Worm (Caenorhabditis elegans) whole organism, L4 larva: ENCODE data around the gene mics-1.

Experiments
- F10B5.3 ChIP-seq: sonication (generic microtip); optimal IDR thresholded peaks from 2 replicates; lab custom pipeline; 2016; ENCODE audit warnings: mild to moderate bottlenecking, missing genetic modification characterization, missing compliant biosample characterization
- F26F4.8 ChIP-seq: fragments of 200-800 bp; sonication (Bioruptor generic); conservative IDR thresholded peaks from 2 replicates; pipeline ENCODE4 v1.3.6; 2022; ENCODE audit warnings: missing genetic modification characterization, missing compliant biosample characterization
- R02D3.7 ChIP-seq: fragments of 150-350 bp; sonication (generic microtip); optimal IDR thresholded peaks from 3 replicates; lab custom pipeline; 2014; ENCODE audit warnings: missing biosample characterization, missing genetic modification characterization
- T20F7.1 ChIP-seq: fragments of 200-800 bp; sonication (Bioruptor generic); optimal IDR thresholded peaks from 2 replicates; lab custom pipeline; 2018; ENCODE audit warnings: mild to moderate bottlenecking, missing genetic modification characterization, missing compliant biosample characterization
- Y75B8A.6 ChIP-seq: fragments of 200-800 bp; sonication (Bioruptor generic); IDR thresholded peaks from 2 replicates; pipeline ENCODE4 v1.3.6; 2022; ENCODE audit warnings: missing genetic modification reagents, missing genetic modification characterization, missing compliant biosample characterization
- aha-1 ChIP-seq: fragments of 150-350 bp; peaks from one replicate; lab custom pipeline; 2014; ENCODE audit warnings: missing biosample characterization, missing genetic modification characterization
- aly-2 ChIP-seq: sonication (generic microtip); optimal IDR thresholded peaks from 2 replicates; lab custom pipeline; 2018; ENCODE audit warnings: missing biosample characterization, missing genetic modification characterization
- ceh-32 ChIP-seq: sonication (generic microtip); optimal IDR thresholded peaks from 2 replicates; lab custom pipeline; 2016; ENCODE audit warnings: mild to moderate bottlenecking, missing genetic modification characterization, missing compliant biosample characterization; ENCODE audit not compliant: poor library complexity
- ctbp-1 ChIP-seq: fragments of 200-800 bp; sonication (Bioruptor generic); IDR thresholded peaks from 2 replicates; pipeline ENCODE4 v1.3.6; 2022; ENCODE audit warnings: missing genetic modification reagents, missing genetic modification characterization, missing compliant biosample characterization
- dmd-6 ChIP-seq: fragments of 200-800 bp; sonication (Bioruptor generic); IDR thresholded peaks from 2 replicates; pipeline ENCODE4 v1.3.6; 2022; ENCODE audit warnings: missing genetic modification reagents, missing genetic modification characterization, missing compliant biosample characterization
- egl-27 ChIP-seq: sonication (generic microtip); optimal IDR thresholded peaks from 3 replicates; lab custom pipeline; 2017; ENCODE audit warnings: missing biosample characterization, missing genetic modification reagents, missing genetic modification characterization
- gei-8 ChIP-seq: fragments of 200-800 bp; sonication (Bioruptor generic); optimal IDR thresholded peaks from 2 replicates; lab custom pipeline; 2018; ENCODE audit warnings: mild to moderate bottlenecking, missing genetic modification characterization, missing compliant biosample characterization
- hlh-11 ChIP-seq: fragments of 200-800 bp; sonication (Bioruptor generic); optimal IDR thresholded peaks from 2 replicates; lab custom pipeline; 2018; ENCODE audit warnings: mild to moderate bottlenecking, missing genetic modification characterization, missing compliant biosample characterization
- hlh-30 ChIP-seq: sonication (generic microtip); optimal IDR thresholded peaks from 2 replicates; lab custom pipeline; 2017; ENCODE audit warnings: antibody characterized with exemption, mild to moderate bottlenecking, missing genetic modification characterization, missing compliant biosample characterization; ENCODE audit not compliant: insufficient read depth
- lin-15B ChIP-seq: fragments of 150-350 bp; sonication (generic microtip); optimal IDR thresholded peaks from 3 replicates; lab custom pipeline; 2014; ENCODE audit warnings: missing biosample characterization, missing genetic modification characterization
- lin-38 ChIP-seq: fragments of 200-800 bp; sonication (Bioruptor generic); IDR thresholded peaks from 2 replicates; pipeline ENCODE4 v1.3.6; 2022; ENCODE audit warnings: missing genetic modification reagents, missing genetic modification characterization, missing compliant biosample characterization
- lsy-2 ChIP-seq, 2 experiments: fragments of 150-350 bp in 1 of 2; sonication (generic microtip) in 1 of 2; optimal IDR thresholded peaks; 2 replicates each; lab custom pipeline; 2014 to 2017; ENCODE audit warnings: missing biosample characterization in 2 of 2, missing genetic modification characterization in 2 of 2
- madf-5 ChIP-seq, 2 experiments: fragments of 200-800 bp; sonication (Bioruptor generic); IDR thresholded peaks; 2 replicates each; pipeline ENCODE4 v1.3.6; 2022; ENCODE audit warnings: missing compliant biosample characterization in 2 of 2, missing genetic modification characterization in 2 of 2
- mep-1 ChIP-seq: fragments of 150-350 bp; sonication (generic microtip); optimal IDR thresholded peaks from 3 replicates; lab custom pipeline; 2014; ENCODE audit warnings: missing biosample characterization, missing genetic modification characterization
- mxl-2 ChIP-seq: fragments of 200-800 bp; sonication (Bioruptor generic); conservative IDR thresholded peaks from 2 replicates; pipeline ENCODE4 v1.3.6; 2022; ENCODE audit warnings: missing genetic modification reagents, missing genetic modification characterization, missing compliant biosample characterization
- nhr-25 ChIP-seq: sonication (generic microtip); optimal IDR thresholded peaks from 2 replicates; lab custom pipeline; 2017; ENCODE audit warnings: missing genetic modification characterization, mild to moderate bottlenecking, missing compliant biosample characterization, antibody characterized with exemption, moderate library complexity, borderline replicate concordance; ENCODE audit not compliant: insufficient read depth
- nhr-28 ChIP-seq: fragments of 150-350 bp; optimal IDR thresholded peaks from 2 replicates; lab custom pipeline; 2014; ENCODE audit warnings: missing biosample characterization, missing genetic modification characterization
- nhr-48 ChIP-seq: sonication (generic microtip); optimal IDR thresholded peaks from 2 replicates; lab custom pipeline; 2016; ENCODE audit warnings: mild to moderate bottlenecking, missing genetic modification characterization, missing compliant biosample characterization
- nhr-76 ChIP-seq: fragments of 150-350 bp; optimal IDR thresholded peaks from 2 replicates; lab custom pipeline; 2014; ENCODE audit warnings: missing biosample characterization, missing genetic modification characterization
- nhr-77 ChIP-seq: fragments of 150-350 bp; optimal IDR thresholded peaks from 2 replicates; lab custom pipeline; 2014; ENCODE audit warnings: missing biosample characterization, missing genetic modification characterization
- pha-4 ChIP-seq, 2 experiments: fragments of 150-350 bp in 1 of 2; fragments of 200-800 bp in 1 of 2; sonication (Bioruptor generic) in 1 of 2; IDR thresholded peaks in 1 of 2; optimal IDR thresholded peaks in 1 of 2; 2 replicates each; pipeline versions ENCODE4 v1.3.6 to Lab custom; 2014 to 2022; ENCODE audit warnings: missing genetic modification characterization in 2 of 2, missing genetic modification reagents in 2 of 2, missing biosample characterization in 1 of 2, missing compliant biosample characterization in 1 of 2
- rbr-2 ChIP-seq: sonication (generic microtip); optimal IDR thresholded peaks from 2 replicates; lab custom pipeline; 2016; ENCODE audit warnings: missing genotype, missing genetic modification characterization, missing compliant biosample characterization
- saeg-2 ChIP-seq: fragments of 200-800 bp; sonication (Bioruptor generic); IDR thresholded peaks from 2 replicates; pipeline ENCODE4 v1.3.6; 2022; ENCODE audit warnings: missing genetic modification reagents, missing genetic modification characterization, missing compliant biosample characterization
- set-16 ChIP-seq: fragments of 200-800 bp; sonication (Bioruptor generic); IDR thresholded peaks from 2 replicates; pipeline ENCODE4 v1.3.6; 2022; ENCODE audit warnings: missing genetic modification reagents, missing genetic modification characterization, missing compliant biosample characterization
- skn-1 ChIP-seq: fragments of 150-350 bp; optimal IDR thresholded peaks from 2 replicates; lab custom pipeline; 2014; ENCODE audit warnings: missing biosample characterization, missing genetic modification characterization
- snpc-1.2 ChIP-seq: fragments of 200-800 bp; sonication (Bioruptor generic); IDR thresholded peaks from 2 replicates; pipeline ENCODE4 v1.3.6; 2022; ENCODE audit warnings: missing genetic modification reagents, missing genetic modification characterization, missing compliant biosample characterization
- spr-1 ChIP-seq: sonication (generic microtip); optimal IDR thresholded peaks from 2 replicates; lab custom pipeline; 2016; ENCODE audit warnings: mild to moderate bottlenecking, missing genetic modification characterization, missing compliant biosample characterization
- ztf-7 ChIP-seq: fragments of 150-350 bp; optimal IDR thresholded peaks from 2 replicates; lab custom pipeline; 2014; ENCODE audit warnings: missing biosample characterization, missing genetic modification characterization

mics-1 gene

DNA sequence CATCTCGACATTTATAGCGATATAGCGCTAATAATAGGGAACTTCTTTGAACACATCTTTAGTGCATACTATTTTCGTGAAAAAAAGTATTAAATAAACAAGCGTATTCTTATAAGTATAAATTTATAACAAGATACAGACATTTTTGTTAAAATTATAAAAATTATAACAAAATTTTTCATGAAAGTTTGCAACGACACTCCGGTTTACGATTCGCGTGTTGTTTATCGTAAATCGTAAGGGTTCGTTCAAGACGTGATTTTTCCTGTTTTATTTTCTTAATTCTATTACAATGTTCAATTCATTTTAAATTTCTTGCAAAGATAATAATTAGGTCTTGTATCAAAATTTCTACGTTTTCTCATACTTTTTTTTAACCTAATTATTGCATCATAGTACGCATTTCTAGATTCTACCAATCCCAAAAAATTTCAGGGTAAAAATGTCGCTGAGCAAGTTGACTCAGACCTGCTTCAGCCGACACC, 20.6 kb upstream of the mics-1 start, which contains the start of gene scpl-4:
Gene scpl-4 (plus strand): TSS at position 435 of the 485 bp plus-strand sequence.
- TF ChIP-seq R02D3.7 (tag; lab: Kevin White, UChicago) (peak; percentile 21), madf-5 (GFP tag; IDR thresholded peaks at IDR 0.05; lab: Robert Waterston, UW) (no peak), T20F7.1 (GFP tag; lab: Kevin White, UChicago) (peak; percentile 88)
- TF ChIP-seq, all 104 proteins: peak for 2

DNA sequence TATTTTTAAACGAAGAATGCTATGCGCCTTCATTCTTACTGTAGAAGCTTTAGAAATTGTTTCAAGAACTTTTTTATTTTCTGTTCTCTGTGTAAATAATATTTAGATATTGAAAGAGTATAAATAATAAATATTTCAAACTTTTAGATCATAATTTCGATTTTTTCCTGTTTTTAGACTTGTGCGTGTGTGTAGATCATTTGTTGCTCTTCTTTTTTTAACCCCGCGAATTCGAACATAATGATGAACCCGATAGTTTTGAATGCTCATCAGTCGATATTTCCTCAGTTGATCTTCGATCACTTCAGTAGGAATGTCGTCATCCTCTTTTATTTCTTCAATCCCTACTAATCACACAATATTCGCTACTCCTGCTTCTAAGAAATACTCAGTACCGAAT, 19.1 kb upstream of the mics-1 start, which contains the start of gene T21C9.13:
Gene T21C9.13 (plus strand): TSS at position 33 of the 400 bp plus-strand sequence.
- TF ChIP-seq R02D3.7 (tag; lab: Kevin White, UChicago), result no peak
- TF ChIP-seq gei-8, result no peak
- no peak for TF ChIP-seq nhr-76
- no peak for TF ChIP-seq ztf-7 (tag; lab: Kevin White, UChicago)
- TF ChIP-seq nhr-48, result no peak
- TF ChIP-seq rbr-2, result no peak
- no peak for TF ChIP-seq aha-1 (tag; lab: Kevin White, UChicago)
- no peak for TF ChIP-seq mep-1
- TF ChIP-seq hlh-30 (tag; lab: Kevin White, UChicago), result no peak
- no peak for TF ChIP-seq hlh-11 (tag; lab: Kevin White, UChicago)
- no peak for TF ChIP-seq nhr-77
- TF ChIP-seq nhr-28, result no peak
- TF ChIP-seq saeg-2 (GFP tag; lab: Robert Waterston, UW), result no peak
- TF ChIP-seq dmd-6 (GFP tag; lab: Robert Waterston, UW), result no peak
- TF ChIP-seq ceh-32 (tag; lab: Kevin White, UChicago), result no peak
- no peak for TF ChIP-seq Y75B8A.6 (GFP tag; lab: Robert Waterston, UW)
- TF ChIP-seq nhr-25, result no peak
- TF ChIP-seq spr-1 (tag; lab: Kevin White, UChicago), result no peak
- TF ChIP-seq snpc-1.2, result no peak

DNA sequence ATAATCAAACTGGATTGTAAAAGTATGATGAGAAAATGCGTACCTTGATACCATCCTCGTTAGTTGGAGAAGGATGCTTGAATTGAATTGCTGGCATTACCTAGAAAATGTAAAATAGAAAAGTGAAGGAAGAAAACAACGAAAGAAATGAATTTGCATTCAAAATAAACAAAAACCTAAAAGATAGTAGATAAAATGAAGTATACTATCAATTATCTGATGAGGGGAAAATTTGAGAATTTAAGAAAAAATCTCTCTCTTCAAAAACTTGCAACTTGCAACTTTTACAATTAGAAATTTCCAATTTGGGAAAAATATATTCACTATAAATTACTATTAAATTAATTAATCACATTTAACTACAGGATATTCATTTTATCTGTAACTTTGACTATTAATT, 16.7 kb upstream of the mics-1 start, which contains the start of gene T21C9.11:
Gene T21C9.11 (minus strand): TSS at position 101 of the 400 bp plus-strand sequence.
- TF ChIP-seq lin-15B (tag; lab: Kevin White, UChicago) (no peak), ctbp-1 (GFP tag; lab: Robert Waterston, UW) (no peak), lsy-2 (tag; optimal IDR thresholded peaks at IDR 0.05; lab: Kevin White, UChicago) (no peak), set-16 (GFP tag; lab: Robert Waterston, UW) (no peak), F10B5.3 (tag; lab: Kevin White, UChicago) (no peak), aly-2 (tag; lab: Kevin White, UChicago) (no peak)

DNA sequence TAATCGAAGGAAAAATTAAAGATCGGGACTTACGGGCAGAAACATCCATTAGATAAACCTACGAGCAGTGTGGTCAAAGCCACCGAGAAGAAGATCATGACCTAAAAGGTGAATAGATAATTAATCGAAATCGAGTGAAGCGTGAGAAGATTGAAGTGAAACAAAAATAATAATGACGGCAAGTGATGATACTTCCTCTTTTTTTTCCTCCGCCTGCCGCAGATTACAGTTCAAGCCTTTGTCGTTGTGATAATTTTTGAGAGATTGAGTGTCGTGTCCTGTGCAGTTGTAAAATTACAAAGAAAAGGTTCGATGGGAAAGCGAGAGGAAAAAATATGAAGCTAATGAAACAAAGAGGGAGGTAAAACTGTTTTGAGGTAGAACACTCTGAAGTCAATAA, 14.4 kb upstream of the mics-1 start, which contains the start of gene T21C9.9:
Gene T21C9.9 (minus strand): TSS at position 101 of the 400 bp plus-strand sequence.
- TF ChIP-seq set-16 (GFP tag; lab: Robert Waterston, UW) (no peak), mxl-2 (GFP tag; lab: Robert Waterston, UW) (no peak), lin-15B (tag; lab: Kevin White, UChicago) (no peak), skn-1 (tag; lab: Kevin White, UChicago) (no peak), egl-27 (tag; lab: Kevin White, UChicago) (no peak), lin-38 (GFP tag; lab: Robert Waterston, UW) (no peak), F26F4.8 (GFP tag; lab: Robert Waterston, UW) (no peak), pha-4 (GFP tag; IDR thresholded peaks at IDR 0.05; lab: Robert Waterston, UW) (no peak), pha-4 (tag; optimal IDR thresholded peaks at IDR 0.05; lab: Kevin White, UChicago) (no peak)
